Fruit fly (Drosophila melanogaster) whole organism, pupa: Measurements from ENCODE around the gene kirre.

Experiments used
- CG12605 ChIP-seq: fragments of 200-800 bp; sonication (Bioruptor generic); IDR thresholded peaks from 2 replicates; pipeline ENCODE4 v1.3.6; 2022; ENCODE audit warnings: missing biosample characterization, missing genetic modification characterization
- CG13204 ChIP-seq: fragments of 200-800 bp; sonication (Bioruptor generic); optimal IDR thresholded peaks from 2 replicates; lab custom pipeline; 2018; ENCODE audit warnings: missing biosample characterization, mild to moderate bottlenecking, missing genetic modification characterization, moderate library complexity
- CG14655 ChIP-seq: fragments of 200-800 bp; sonication (Bioruptor generic); optimal IDR thresholded peaks from 3 replicates; lab custom pipeline; 2017; ENCODE audit warnings: mild to moderate bottlenecking, missing biosample characterization, missing genetic modification reagents, missing genetic modification characterization
- CG15710 ChIP-seq: fragments of 200-800 bp; sonication (Bioruptor generic); optimal IDR thresholded peaks from 2 replicates; lab custom pipeline; 2018; ENCODE audit warnings: missing biosample characterization, mild to moderate bottlenecking, missing genetic modification characterization, moderate library complexity
- CG32121 ChIP-seq: fragments of 200-800 bp; sonication (Bioruptor generic); IDR thresholded peaks from 2 replicates; pipeline ENCODE4 v1.3.6; 2022; ENCODE audit warnings: missing biosample characterization, missing genetic modification characterization
- CG34367 ChIP-seq: fragments of 200-800 bp; sonication (Bioruptor generic); optimal IDR thresholded peaks from 2 replicates; lab custom pipeline; 2018; ENCODE audit warnings: missing biosample characterization, mild to moderate bottlenecking, missing genetic modification characterization
- CG4496 ChIP-seq: fragments of 200-800 bp; sonication (Bioruptor generic); IDR thresholded peaks from 3 replicates; pipeline ENCODE4 v1.3.6; 2022; ENCODE audit warnings: missing biosample characterization, missing genetic modification characterization
- CG8159 ChIP-seq: fragments of 200-800 bp; sonication (Bioruptor generic); optimal IDR thresholded peaks from 3 replicates; lab custom pipeline; 2018; ENCODE audit warnings: missing biosample characterization, mild to moderate bottlenecking, missing genetic modification characterization, moderate library complexity
- CG9948 ChIP-seq: fragments of 200-800 bp; sonication (Bioruptor generic); optimal IDR thresholded peaks from 2 replicates; lab custom pipeline; 2018; ENCODE audit warnings: missing biosample characterization, mild to moderate bottlenecking, missing genetic modification characterization, moderate library complexity
- Ets98B ChIP-seq: fragments of 200-800 bp; sonication (Bioruptor generic); IDR thresholded peaks from 2 replicates; pipeline ENCODE4 v1.3.6; 2022; ENCODE audit warnings: missing biosample characterization, missing genetic modification characterization
- Pif1A ChIP-seq: fragments of 200-800 bp; sonication (Bioruptor generic); optimal IDR thresholded peaks from 3 replicates; lab custom pipeline; 2016; ENCODE audit warnings: missing biosample characterization, missing genetic modification characterization
- Pif1B ChIP-seq: fragments of 200-800 bp; sonication (Bioruptor generic); optimal IDR thresholded peaks from 3 replicates; lab custom pipeline; 2016; ENCODE audit warnings: missing biosample characterization, missing genetic modification characterization
- Snoo ChIP-seq: fragments of 200-800 bp; sonication (Bioruptor generic); optimal IDR thresholded peaks from 3 replicates; lab custom pipeline; 2017; ENCODE audit warnings: missing biosample characterization, mild to moderate bottlenecking, missing genetic modification characterization, inconsistent platforms
- rn ChIP-seq: fragments of 200-800 bp; sonication (Bioruptor generic); IDR thresholded peaks from 2 replicates; pipeline ENCODE4 v1.3.6; 2022; ENCODE audit warnings: missing biosample characterization, missing genetic modification characterization

DNA sequence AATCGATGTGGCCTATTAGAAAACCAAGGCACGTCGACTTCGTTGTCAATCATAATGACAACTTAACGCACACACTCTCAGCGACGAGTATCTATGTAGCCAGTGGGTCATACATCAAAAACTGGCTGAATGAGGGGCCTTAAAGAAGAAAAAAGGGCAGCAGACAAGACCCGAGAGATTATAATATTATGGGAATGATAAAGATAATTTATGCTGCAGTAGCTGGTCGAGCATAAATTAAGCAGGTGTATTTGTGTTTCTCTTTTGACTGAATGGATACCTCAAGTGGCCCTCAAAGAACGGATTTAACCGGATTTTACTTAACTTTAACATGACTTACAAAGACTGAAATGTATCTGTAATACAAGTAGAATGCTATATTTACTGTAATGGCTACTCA, 310.1 kb downstream of the kirre start:
- no peak for TF ChIP-seq CG13204 (GFP tag; lab: Kevin White, UChicago)
- TF ChIP-seq Snoo (tag; lab: Kevin White, UChicago) = no peak
- TF ChIP-seq CG32121 = no peak
- no peak for TF ChIP-seq CG14655 (GFP tag; lab: Kevin White, UChicago)
- no peak for TF ChIP-seq CG4496 (GFP tag; lab: Robert Waterston, UW)
- TF ChIP-seq Ets98B (GFP tag; lab: Robert Waterston, UW) = no peak
- no peak for TF ChIP-seq Pif1B (GFP tag; lab: Kevin White, UChicago)
- TF ChIP-seq CG15710 (tag; lab: Kevin White, UChicago) = no peak
- no peak for TF ChIP-seq Pif1A (GFP tag; lab: Kevin White, UChicago)
- TF ChIP-seq CG8159 (tag; lab: Kevin White, UChicago) = no peak
- TF ChIP-seq CG34367 = no peak
- no peak for TF ChIP-seq CG12605 (GFP tag; lab: Robert Waterston, UW)
- no peak for TF ChIP-seq rn (GFP tag; lab: Robert Waterston, UW)
- TF ChIP-seq CG9948 (tag; lab: Kevin White, UChicago) = no peak
